Worm (Caenorhabditis elegans) whole organism, late embryonic: Measurements from ENCODE around the gene cyp-35B1.
A peak's percentile ranks its signal among the peaks of the same experiment; 100 is the strongest.

Experiments
- C08G9.2 ChIP-seq: sonication (generic microtip); optimal IDR thresholded peaks from 2 replicates; lab custom pipeline; 2016; ENCODE audit warnings: mild to moderate bottlenecking, missing genetic modification characterization, moderate library complexity, missing compliant biosample characterization
- C38D4.7 ChIP-seq: fragments of 200-800 bp; sonication (Bioruptor generic); optimal IDR thresholded peaks from 2 replicates; lab custom pipeline; 2018; ENCODE audit warnings: mild to moderate bottlenecking, missing genetic modification characterization, moderate library complexity, missing compliant biosample characterization
- F13H6.1 ChIP-seq: sonication (generic microtip); optimal IDR thresholded peaks from 2 replicates; lab custom pipeline; 2016; ENCODE audit warnings: missing genetic modification characterization, missing compliant biosample characterization
- K09A11.1 ChIP-seq: sonication (generic microtip); optimal IDR thresholded peaks from 2 replicates; lab custom pipeline; 2017; ENCODE audit warnings: antibody characterized with exemption, mild to moderate bottlenecking, missing genetic modification characterization, missing compliant biosample characterization; ENCODE audit not compliant: insufficient read depth
- T23F11.4 ChIP-seq: fragments of 200-800 bp; sonication (Bioruptor generic); optimal IDR thresholded peaks from 2 replicates; lab custom pipeline; 2018; ENCODE audit warnings: mild to moderate bottlenecking, missing genetic modification characterization, missing compliant biosample characterization
- Y22D7AL.16 ChIP-seq: sonication (generic microtip); optimal IDR thresholded peaks from 2 replicates; lab custom pipeline; 2016; ENCODE audit warnings: missing genetic modification characterization, missing compliant biosample characterization
- ahr-1 ChIP-seq: sonication (generic microtip); optimal IDR thresholded peaks from 2 replicates; lab custom pipeline; 2016; ENCODE audit warnings: missing genetic modification characterization, missing compliant biosample characterization
- ama-1 ChIP-seq: fragments of 150-350 bp; optimal IDR thresholded peaks from 2 replicates; lab custom pipeline; 2014
- ceh-18 ChIP-seq: sonication (generic microtip); optimal IDR thresholded peaks from 2 replicates; lab custom pipeline; 2016; ENCODE audit warnings: missing genetic modification characterization, missing compliant biosample characterization
- ceh-19 ChIP-seq: fragments of 200-800 bp; sonication (Bioruptor generic); optimal IDR thresholded peaks from 2 replicates; lab custom pipeline; 2018; ENCODE audit warnings: mild to moderate bottlenecking, missing genetic modification characterization, missing compliant biosample characterization
- ceh-30 ChIP-seq: fragments of 150-350 bp; optimal IDR thresholded peaks from 2 replicates; lab custom pipeline; 2014; ENCODE audit warnings: missing biosample characterization, missing genetic modification characterization
- ceh-34 ChIP-seq: sonication (generic microtip); optimal IDR thresholded peaks from 2 replicates; lab custom pipeline; 2016; ENCODE audit warnings: mild to moderate bottlenecking, missing genetic modification characterization, missing compliant biosample characterization
- ceh-6 ChIP-seq: fragments of 200-800 bp; sonication (Bioruptor generic); optimal IDR thresholded peaks from 2 replicates; lab custom pipeline; 2018; ENCODE audit warnings: mild to moderate bottlenecking, missing genetic modification characterization, missing compliant biosample characterization
- che-1 ChIP-seq: sonication (generic microtip); optimal IDR thresholded peaks from 2 replicates; lab custom pipeline; 2016; ENCODE audit warnings: mild to moderate bottlenecking, missing genetic modification characterization, missing compliant biosample characterization
- dmd-4 ChIP-seq: sonication (generic microtip); optimal IDR thresholded peaks from 2 replicates; lab custom pipeline; 2016; ENCODE audit warnings: borderline replicate concordance, missing genetic modification characterization, missing compliant biosample characterization
- dve-1 ChIP-seq: sonication (generic microtip); optimal IDR thresholded peaks from 2 replicates; lab custom pipeline; 2017; ENCODE audit warnings: antibody characterized with exemption, mild to moderate bottlenecking, missing genetic modification characterization, missing compliant biosample characterization
- elt-2 ChIP-seq: sonication (generic microtip); optimal IDR thresholded peaks from 2 replicates; lab custom pipeline; 2016; ENCODE audit warnings: missing genetic modification reagents, missing genetic modification characterization, missing compliant biosample characterization
- ets-4 ChIP-seq: sonication (generic microtip); optimal IDR thresholded peaks from 2 replicates; lab custom pipeline; 2016; ENCODE audit warnings: missing genetic modification characterization, missing compliant biosample characterization
- eyg-1 ChIP-seq: sonication (generic microtip); optimal IDR thresholded peaks from 2 replicates; lab custom pipeline; 2016; ENCODE audit warnings: missing genotype, missing genetic modification characterization, missing compliant biosample characterization
- fax-1 ChIP-seq: sonication (generic microtip); optimal IDR thresholded peaks from 2 replicates; lab custom pipeline; 2016; ENCODE audit warnings: missing genotype, missing genetic modification characterization, missing compliant biosample characterization
- gmeb-2 ChIP-seq: sonication (generic microtip); optimal IDR thresholded peaks from 2 replicates; lab custom pipeline; 2016; ENCODE audit warnings: missing genetic modification characterization, inconsistent platforms, missing compliant biosample characterization
- hlh-30 ChIP-seq: sonication (generic microtip); optimal IDR thresholded peaks from 2 replicates; lab custom pipeline; 2017; ENCODE audit warnings: antibody characterized with exemption, missing genetic modification characterization, missing compliant biosample characterization; ENCODE audit not compliant: insufficient read depth
- hlh-6 ChIP-seq: sonication (generic microtip); optimal IDR thresholded peaks from 2 replicates; lab custom pipeline; 2016; ENCODE audit warnings: missing genotype, missing genetic modification characterization, missing compliant biosample characterization
- lin-11 ChIP-seq: fragments of 200-800 bp; sonication (Bioruptor generic); optimal IDR thresholded peaks from 2 replicates; lab custom pipeline; 2018; ENCODE audit warnings: mild to moderate bottlenecking, missing genetic modification characterization, missing compliant biosample characterization
- madf-2 ChIP-seq: sonication (generic microtip); optimal IDR thresholded peaks from 2 replicates; lab custom pipeline; 2017; ENCODE audit warnings: missing genetic modification characterization, missing compliant biosample characterization
- nhr-232 ChIP-seq: sonication (generic microtip); optimal IDR thresholded peaks from 2 replicates; lab custom pipeline; 2016; ENCODE audit warnings: missing genetic modification characterization, missing compliant biosample characterization
- odd-2 ChIP-seq: sonication (generic microtip); optimal IDR thresholded peaks from 2 replicates; lab custom pipeline; 2017; ENCODE audit warnings: antibody characterized with exemption, mild to moderate bottlenecking, missing genetic modification characterization, missing compliant biosample characterization
- pha-4 ChIP-seq: fragments of 150-350 bp; optimal IDR thresholded peaks from 2 replicates; lab custom pipeline; 2018; ENCODE audit warnings: missing biosample characterization, missing genetic modification reagents, missing genetic modification characterization
- pqm-1 ChIP-seq: sonication (generic microtip); optimal IDR thresholded peaks from 2 replicates; lab custom pipeline; 2016; ENCODE audit warnings: missing genetic modification characterization, missing compliant biosample characterization
- pros-1 ChIP-seq: fragments of 150-350 bp; optimal IDR thresholded peaks from 2 replicates; lab custom pipeline; 2014; ENCODE audit warnings: missing biosample characterization, missing genetic modification reagents, missing genetic modification characterization
- rnt-1 ChIP-seq: sonication (generic microtip); optimal IDR thresholded peaks from 2 replicates; lab custom pipeline; 2016; ENCODE audit warnings: missing genetic modification characterization, missing compliant biosample characterization
- syd-9 ChIP-seq: sonication (generic microtip); optimal IDR thresholded peaks from 2 replicates; lab custom pipeline; 2016; ENCODE audit warnings: mild to moderate bottlenecking, missing genetic modification characterization, moderate library complexity, missing compliant biosample characterization
- tbx-7 ChIP-seq: sonication (generic microtip); optimal IDR thresholded peaks from 2 replicates; lab custom pipeline; 2016; ENCODE audit warnings: missing genotype, missing genetic modification characterization, missing compliant biosample characterization
- ttx-3 ChIP-seq: sonication (generic microtip); optimal IDR thresholded peaks from 2 replicates; lab custom pipeline; 2016; ENCODE audit warnings: missing genetic modification reagents, missing genetic modification characterization, missing compliant biosample characterization
- unc-42 ChIP-seq: sonication (generic microtip); optimal IDR thresholded peaks from 2 replicates; lab custom pipeline; 2016; ENCODE audit warnings: missing genotype, missing genetic modification characterization, missing compliant biosample characterization
- unc-55 ChIP-seq: sonication (generic microtip); optimal IDR thresholded peaks from 2 replicates; lab custom pipeline; 2017; ENCODE audit warnings: missing biosample characterization, missing genetic modification reagents, missing genetic modification characterization
- unc-86 ChIP-seq: sonication (generic microtip); optimal IDR thresholded peaks from 2 replicates; lab custom pipeline; 2016; ENCODE audit warnings: missing genetic modification characterization, missing compliant biosample characterization

The cyp-35B1 gene

ce11 chrV:3927522-3927921 is 11.3 kb upstream of the cyp-35B1 start:
- TF ChIP-seq Y22D7AL.16 (tag; lab: Kevin White, UChicago) (no peak), ceh-6 (GFP tag; lab: Kevin White, UChicago) (no peak), ahr-1 (tag; lab: Kevin White, UChicago) (no peak), ceh-34 (tag; lab: Kevin White, UChicago) (no peak), hlh-6 (no peak), madf-2 (tag; lab: Kevin White, UChicago) (no peak), ceh-19 (no peak), pros-1 (tag; lab: Kevin White, UChicago) (no peak), unc-55 (GFP tag; lab: Kevin White, UChicago) (no peak), ama-1 (lab: Kevin White, UChicago) (no peak), dve-1 (tag; lab: Kevin White, UChicago) (no peak), fax-1 (tag; lab: Kevin White, UChicago) (no peak), odd-2 (tag; lab: Kevin White, UChicago) (no peak)

DNA sequence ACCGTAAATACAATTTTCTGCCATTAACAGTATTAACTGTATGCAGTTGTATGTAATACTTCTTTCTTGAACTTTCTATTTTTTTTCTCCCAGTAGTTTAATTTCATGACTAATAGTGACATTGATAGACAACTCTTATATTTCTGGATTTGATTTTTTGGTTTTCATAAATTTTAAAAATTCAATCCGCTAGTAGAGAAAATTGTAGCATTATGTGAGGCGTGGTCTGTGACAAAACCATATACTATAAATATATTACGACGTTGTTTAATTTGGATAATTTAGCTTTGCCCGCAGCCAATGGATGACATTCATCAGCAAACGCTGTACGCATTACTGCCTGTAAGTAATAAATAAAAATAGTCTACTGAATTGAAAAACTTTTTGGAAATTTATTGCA is 9.7 kb upstream of the cyp-35B1 start, which contains the start of gene srx-64:
Gene srx-64 (plus strand): TSS at position 301 of the 400 bp plus-strand sequence.
- no peak for TF ChIP-seq ceh-19
- no peak for TF ChIP-seq F13H6.1 (tag; lab: Kevin White, UChicago)
- TF ChIP-seq ceh-18 (tag; lab: Kevin White, UChicago) = no peak
- no peak for TF ChIP-seq tbx-7
- no peak for TF ChIP-seq madf-2 (tag; lab: Kevin White, UChicago)
- TF ChIP-seq eyg-1 (tag; lab: Kevin White, UChicago) = no peak
- no peak for TF ChIP-seq ceh-34 (tag; lab: Kevin White, UChicago)
- TF ChIP-seq syd-9 (tag; lab: Kevin White, UChicago) = no peak
- TF ChIP-seq ets-4 = no peak
- no peak for TF ChIP-seq pha-4
- no peak for TF ChIP-seq rnt-1 (tag; lab: Kevin White, UChicago)
- no peak for TF ChIP-seq C38D4.7

ce11 chrV:3931326-3931725 is 7.5 kb upstream of the cyp-35B1 start, which contains the start of gene srx-63:
TSS of gene srx-63 (plus strand) at chrV:3931626.
- TF ChIP-seq ceh-30 (tag; lab: Kevin White, UChicago) (no peak), ceh-34 (tag; lab: Kevin White, UChicago) (no peak), ttx-3 (tag; lab: Kevin White, UChicago) (no peak), T23F11.4 (no peak), C08G9.2 (tag; lab: Kevin White, UChicago) (no peak), nhr-232 (tag; lab: Kevin White, UChicago) (no peak), syd-9 (tag; lab: Kevin White, UChicago) (no peak), che-1 (no peak), fax-1 (tag; lab: Kevin White, UChicago) (no peak), pqm-1 (tag; lab: Kevin White, UChicago) (no peak), dmd-4 (tag; lab: Kevin White, UChicago) (no peak), lin-11 (no peak), unc-55 (GFP tag; lab: Kevin White, UChicago) (no peak), hlh-30 (no peak), rnt-1 (tag; lab: Kevin White, UChicago) (no peak), Y22D7AL.16 (tag; lab: Kevin White, UChicago) (no peak), pros-1 (tag; lab: Kevin White, UChicago) (no peak), ahr-1 (tag; lab: Kevin White, UChicago) (no peak)

DNA sequence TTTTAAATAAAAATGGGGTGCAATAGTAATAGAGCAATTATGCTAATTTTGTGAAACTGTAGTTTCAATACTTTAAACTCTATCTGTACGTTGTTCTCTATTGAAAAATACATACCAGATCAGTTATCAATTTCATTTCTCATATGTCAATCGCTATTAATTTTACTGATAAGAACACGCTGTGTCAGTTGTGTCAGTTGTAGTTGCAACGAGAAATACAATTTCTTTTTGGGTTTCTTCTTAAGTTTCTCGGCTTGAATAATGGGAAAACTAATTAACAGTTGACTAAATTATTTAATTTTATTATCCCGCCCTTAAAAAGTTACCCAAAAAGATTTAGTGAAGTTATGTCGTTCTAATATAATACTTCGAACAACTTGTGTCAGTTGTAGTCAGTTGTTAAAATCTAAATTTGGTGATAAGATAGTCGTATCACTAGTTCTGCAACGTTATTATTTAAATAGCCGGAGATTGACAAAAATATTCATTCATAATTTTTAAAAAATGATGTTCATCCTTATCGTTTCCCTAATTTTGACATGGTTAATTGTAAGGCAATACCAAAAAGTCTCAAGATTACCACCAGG is 2.8 kb upstream of the cyp-35B1 start, which contains the start of gene cyp-35A5:
Gene cyp-35A5 (plus strand): TSS at position 435 of the 587 bp plus-strand sequence.
- no peak for TF ChIP-seq ets-4
- TF ChIP-seq elt-2 (tag; lab: Kevin White, UChicago) = peak; percentile 79

ce11 chrV:3941860-3942259 is 3.0 kb downstream of the cyp-35B1 start, which contains the start of gene cyp-35B2:
TSS of gene cyp-35B2 (plus strand) at chrV:3942160.
- no peak for TF ChIP-seq ceh-18 (tag; lab: Kevin White, UChicago)
- TF ChIP-seq ama-1 (lab: Kevin White, UChicago) = no peak
- no peak for TF ChIP-seq gmeb-2 (tag; lab: Kevin White, UChicago)
- no peak for TF ChIP-seq K09A11.1 (tag; lab: Kevin White, UChicago)
- TF ChIP-seq unc-86 (tag; lab: Kevin White, UChicago) = no peak
- TF ChIP-seq unc-42 (tag; lab: Kevin White, UChicago) = no peak
- TF ChIP-seq pros-1 (tag; lab: Kevin White, UChicago) = no peak
- TF ChIP-seq unc-55 (GFP tag; lab: Kevin White, UChicago) = no peak
- TF ChIP-seq, all 69 proteins: peak for 0
